Worm (Caenorhabditis elegans) whole organism, L4 larva: Measurements from ENCODE around the gene cyp-13A6.

Experiments used
- ama-1 ChIP-seq: fragments of 150-350 bp; optimal IDR thresholded peaks from 2 replicates; lab custom pipeline; 2014; ENCODE audit warnings: inconsistent platforms, mixed read lengths
- jun-1 ChIP-seq: fragments of 150-350 bp; optimal IDR thresholded peaks from 2 replicates; lab custom pipeline; 2014; ENCODE audit warnings: missing biosample characterization, missing genetic modification reagents, missing genetic modification characterization
- mdl-1 ChIP-seq, 2 experiments: fragments of 150-350 bp in 1 of 2; sonication (generic microtip) in 1 of 2; optimal IDR thresholded peaks; 2 replicates each; lab custom pipeline; 2014 to 2017; ENCODE audit warnings: missing biosample characterization in 2 of 2, missing genetic modification characterization in 2 of 2
- nhr-10 ChIP-seq: fragments of 150-350 bp; optimal IDR thresholded peaks from 2 replicates; lab custom pipeline; 2014; ENCODE audit warnings: missing biosample characterization, missing genetic modification characterization
- nhr-11 ChIP-seq: fragments of 150-350 bp; optimal IDR thresholded peaks from 2 replicates; lab custom pipeline; 2014; ENCODE audit warnings: missing biosample characterization, missing genetic modification characterization
- nhr-41 ChIP-seq: fragments of 200-800 bp; sonication (Bioruptor generic); IDR thresholded peaks from 2 replicates; pipeline ENCODE4 v1.3.6; 2022; ENCODE audit warnings: missing genetic modification reagents, missing genetic modification characterization, missing compliant biosample characterization
- rbr-2 ChIP-seq: sonication (generic microtip); optimal IDR thresholded peaks from 2 replicates; lab custom pipeline; 2016; ENCODE audit warnings: missing genotype, missing genetic modification characterization, missing compliant biosample characterization
- saeg-2 ChIP-seq: fragments of 200-800 bp; sonication (Bioruptor generic); IDR thresholded peaks from 2 replicates; pipeline ENCODE4 v1.3.6; 2022; ENCODE audit warnings: missing genetic modification reagents, missing genetic modification characterization, missing compliant biosample characterization
- zag-1 ChIP-seq: fragments of 150-350 bp; optimal IDR thresholded peaks from 2 replicates; lab custom pipeline; 2014; ENCODE audit warnings: missing biosample characterization, missing genetic modification characterization
- zip-11 ChIP-seq: fragments of 200-800 bp; sonication (Bioruptor generic); IDR thresholded peaks from 2 replicates; pipeline ENCODE4 v1.3.6; 2022; ENCODE audit warnings: missing genetic modification characterization, missing compliant biosample characterization
- ztf-11 ChIP-seq: fragments of 150-350 bp; optimal IDR thresholded peaks from 2 replicates; lab custom pipeline; 2014; ENCODE audit warnings: missing biosample characterization, missing genetic modification characterization

- TF ChIP-seq ama-1 (lab: Kevin White, UChicago) (no peak), nhr-10 (no peak), saeg-2 (GFP tag; lab: Robert Waterston, UW) (no peak), zag-1 (tag; lab: Kevin White, UChicago) (no peak), nhr-11 (tag; lab: Kevin White, UChicago) (no peak), jun-1 (tag; lab: Kevin White, UChicago) (no peak), nhr-41 (GFP tag; lab: Robert Waterston, UW) (no peak), zip-11 (GFP tag; lab: Robert Waterston, UW) (no peak), rbr-2 (no peak), mdl-1 (tag; optimal IDR thresholded peaks at IDR 0.05; lab: Kevin White, UChicago) (no peak), ztf-11 (tag; lab: Kevin White, UChicago) (no peak)
These were observed 20.8 kb downstream of the cyp-13A6 start, which contains the start of gene cyp-13A1 for ce11 chrII:9781842-9782241.
